Fruit fly (Drosophila melanogaster) whole organism, wandering third instar larva: Measurements from ENCODE around the gene Kmn2.
A peak's percentile ranks its signal among the peaks of the same experiment; 100 is the strongest.
"Not testable (repeated sequence)": the region's sequence is repeated elsewhere in the genome, so short reads cannot be mapped to it uniquely, and the experiment has no call there.

Experiments
- Abd-B ChIP-seq: fragments of >200 bp; optimal IDR thresholded peaks from 2 replicates; lab custom pipeline; 2017; ENCODE audit warnings: missing biosample characterization, missing genetic modification characterization
- CG32264 ChIP-seq: fragments of 200-800 bp; sonication (Bioruptor generic); optimal IDR thresholded peaks from 2 replicates; lab custom pipeline; 2016; ENCODE audit warnings: missing biosample characterization, missing genetic modification characterization
- CG9705 ChIP-seq: fragments of 200-800 bp; sonication (Bioruptor generic); optimal IDR thresholded peaks from 2 replicates; lab custom pipeline; 2018; ENCODE audit warnings: missing biosample characterization, mild to moderate bottlenecking, missing genetic modification characterization
- CrebA ChIP-seq: fragments of 200-800 bp; sonication (Bioruptor generic); optimal IDR thresholded peaks from 2 replicates; lab custom pipeline; 2016; ENCODE audit warnings: missing biosample characterization, mild to moderate bottlenecking, missing genetic modification characterization, borderline replicate concordance
- Dfd ChIP-seq: fragments of >200 bp; optimal IDR thresholded peaks from 2 replicates; lab custom pipeline; 2017; ENCODE audit warnings: missing biosample characterization, missing genetic modification characterization
- Dif ChIP-seq: fragments of 200-275, 200-300 bp; sonication (Bioruptor generic); optimal IDR thresholded peaks from 2 replicates; lab custom pipeline; 2018; ENCODE audit warnings: missing biosample characterization, missing genetic modification characterization; ENCODE audit not compliant: partially characterized antibody
- GATAd ChIP-seq: sonication (Bioruptor generic); optimal IDR thresholded peaks from 2 replicates; lab custom pipeline; 2016; ENCODE audit warnings: missing biosample characterization, missing genetic modification characterization
- HLH106 ChIP-seq: fragments of 200-800 bp; optimal IDR thresholded peaks from 3 replicates; lab custom pipeline; 2019; ENCODE audit warnings: missing biosample characterization, mild to moderate bottlenecking, missing genetic modification characterization, moderate library complexity
- Hnf4 ChIP-seq: fragments of 200-800 bp; sonication (Bioruptor generic); optimal IDR thresholded peaks from 2 replicates; lab custom pipeline; 2016; ENCODE audit warnings: missing biosample characterization, mild to moderate bottlenecking, missing genetic modification characterization
- Hr78 ChIP-seq: fragments of >200 bp; optimal IDR thresholded peaks from 2 replicates; lab custom pipeline; 2017; ENCODE audit warnings: missing biosample characterization, missing genetic modification characterization
- Hr83 ChIP-seq: fragments of 200-300 bp; sonication (Bioruptor generic); optimal IDR thresholded peaks from 2 replicates; lab custom pipeline; 2016; ENCODE audit warnings: missing biosample characterization, mild to moderate bottlenecking, missing genetic modification characterization, moderate library complexity; ENCODE audit not compliant: poor library complexity, severe bottlenecking
- Jra ChIP-seq: sonication (Bioruptor generic); optimal IDR thresholded peaks from 2 replicates; lab custom pipeline; 2016; ENCODE audit warnings: missing biosample characterization, missing genetic modification characterization
- Mio ChIP-seq: sonication (Bioruptor generic); optimal IDR thresholded peaks from 2 replicates; lab custom pipeline; 2016; ENCODE audit warnings: missing biosample characterization, missing genetic modification characterization
- Myc ChIP-seq: fragments of >200 bp; optimal IDR thresholded peaks from 2 replicates; lab custom pipeline; 2017
- N ChIP-seq: fragments of >200 bp; optimal IDR thresholded peaks from 2 replicates; lab custom pipeline; 2018; ENCODE audit warnings: missing biosample characterization, missing external identifiers, missing genetic modification characterization
- OdsH ChIP-seq: fragments of 200-800 bp; sonication (Bioruptor generic); optimal IDR thresholded peaks from 2 replicates; lab custom pipeline; 2016; ENCODE audit warnings: missing biosample characterization, mild to moderate bottlenecking, missing genetic modification characterization
- Rel ChIP-seq, 2 experiments: fragments of 200-800 bp; sonication (Bioruptor generic) in 1 of 2; optimal IDR thresholded peaks; 2 replicates in 1 of 2; 3 replicates in 1 of 2; lab custom pipeline; 2016 to 2019; ENCODE audit warnings: mild to moderate bottlenecking in 2 of 2, missing biosample characterization in 2 of 2, missing genetic modification characterization in 2 of 2, moderate library complexity in 1 of 2
- Sp1 ChIP-seq: fragments of 200-800 bp; sonication (Bioruptor generic); optimal IDR thresholded peaks from 3 replicates; lab custom pipeline; 2019; ENCODE audit warnings: missing biosample characterization, mild to moderate bottlenecking, missing genetic modification characterization, moderate library complexity
- Vsx2 ChIP-seq: fragments of 200-300, 225-300 bp; sonication (Bioruptor generic); optimal IDR thresholded peaks from 2 replicates; lab custom pipeline; 2018; ENCODE audit warnings: missing biosample characterization, missing genetic modification characterization; ENCODE audit not compliant: partially characterized antibody
- br ChIP-seq: fragments of 200-800 bp; sonication (Bioruptor generic); optimal IDR thresholded peaks from 2 replicates; lab custom pipeline; 2016; ENCODE audit warnings: missing biosample characterization, missing genetic modification characterization
- brk ChIP-seq: fragments of 200-800 bp; sonication (Bioruptor generic); optimal IDR thresholded peaks from 2 replicates; lab custom pipeline; 2016; ENCODE audit warnings: missing biosample characterization, mild to moderate bottlenecking, missing genetic modification characterization
- dl ChIP-seq, 2 experiments: fragments of 175-275, 200-275 bp in 1 of 2; fragments of 200-275 bp in 1 of 2; sonication (Bioruptor generic); optimal IDR thresholded peaks; lab custom pipeline; 2018; ENCODE audit warnings: mild to moderate bottlenecking in 2 of 2, missing biosample characterization in 2 of 2, missing genetic modification characterization in 2 of 2, moderate library complexity in 2 of 2; ENCODE audit not compliant: partially characterized antibody in 2 of 2, insufficient read depth in 1 of 2
- dmrt93B ChIP-seq: fragments of 200-800 bp; sonication (Bioruptor generic); optimal IDR thresholded peaks from 2 replicates; lab custom pipeline; 2018; ENCODE audit warnings: missing biosample characterization, mild to moderate bottlenecking, missing genetic modification characterization
- dsf ChIP-seq: sonication (Bioruptor generic); optimal IDR thresholded peaks from 2 replicates; lab custom pipeline; 2016; ENCODE audit warnings: missing biosample characterization, missing genetic modification characterization, borderline replicate concordance
- ey ChIP-seq: fragments of 200-800 bp; sonication (Bioruptor generic); optimal IDR thresholded peaks from 2 replicates; lab custom pipeline; 2016; ENCODE audit warnings: missing biosample characterization, missing genetic modification characterization
- foxo ChIP-seq, 2 experiments: fragments of 200-800 bp; sonication (Bioruptor generic); optimal IDR thresholded peaks; 2 replicates in 1 of 2; 3 replicates in 1 of 2; lab custom pipeline; 2016 to 2017; ENCODE audit warnings: missing biosample characterization in 2 of 2, missing genetic modification characterization in 2 of 2
- fru ChIP-seq: fragments of 200-800 bp; sonication (Bioruptor generic); optimal IDR thresholded peaks from 3 replicates; lab custom pipeline; 2016; ENCODE audit warnings: missing biosample characterization, mild to moderate bottlenecking, missing genetic modification characterization
- h ChIP-seq: fragments of 200-800 bp; sonication (Bioruptor generic); optimal IDR thresholded peaks from 3 replicates; lab custom pipeline; 2016; ENCODE audit warnings: missing biosample characterization, mild to moderate bottlenecking, missing genetic modification characterization
- jim ChIP-seq: fragments of 175-275, 200-325 bp; sonication (Bioruptor generic); optimal IDR thresholded peaks from 2 replicates; lab custom pipeline; 2016; ENCODE audit warnings: missing biosample characterization, mild to moderate bottlenecking, missing genetic modification characterization
- lola ChIP-seq: fragments of >200 bp; optimal IDR thresholded peaks from 2 replicates; lab custom pipeline; 2017; ENCODE audit warnings: missing biosample characterization, missing genetic modification characterization
- pan ChIP-seq: fragments of >200 bp; optimal IDR thresholded peaks from 2 replicates; lab custom pipeline; 2017
- psq ChIP-seq: fragments of 200-800 bp; sonication (Bioruptor generic); optimal IDR thresholded peaks from 3 replicates; lab custom pipeline; 2017; ENCODE audit warnings: missing biosample characterization, mild to moderate bottlenecking, missing genetic modification characterization, moderate library complexity
- rgr ChIP-seq: fragments of 200-800 bp; sonication (Bioruptor generic); optimal IDR thresholded peaks from 3 replicates; lab custom pipeline; 2016; ENCODE audit warnings: missing biosample characterization, mild to moderate bottlenecking, missing genetic modification characterization
- sage ChIP-seq: fragments of 200-800 bp; sonication (Bioruptor generic); optimal IDR thresholded peaks from 2 replicates; lab custom pipeline; 2016; ENCODE audit warnings: missing biosample characterization, mild to moderate bottlenecking, missing genetic modification characterization
- sv ChIP-seq: fragments of 200-800 bp; sonication (Bioruptor generic); optimal IDR thresholded peaks from 3 replicates; lab custom pipeline; 2016; ENCODE audit warnings: missing biosample characterization, missing genetic modification characterization
- tai ChIP-seq: sonication (Bioruptor generic); optimal IDR thresholded peaks from 2 replicates; lab custom pipeline; 2016; ENCODE audit warnings: missing biosample characterization, missing genetic modification characterization
- usp ChIP-seq: fragments of >200 bp; optimal IDR thresholded peaks from 2 replicates; lab custom pipeline; 2017; ENCODE audit warnings: missing biosample characterization, missing genetic modification characterization
- woc ChIP-seq: sonication (Bioruptor generic); optimal IDR thresholded peaks from 2 replicates; lab custom pipeline; 2016; ENCODE audit warnings: missing biosample characterization, mild to moderate bottlenecking, missing genetic modification characterization

Gene Kmn2

dm6 chr3R:8001074-8001669 is at the start of gene Kmn2, which contains the start of gene CG2698:
Kmn2 (minus strand) TSS chr3R:8001309.
CG2698 (plus strand) TSS chr3R:8001562.
- TF ChIP-seq Vsx2 (GFP tag; lab: Kevin White, UChicago) (no peak), brk (GFP tag; lab: Kevin White, UChicago) (peak; percentile 96), N (no peak), fru (GFP tag; lab: Kevin White, UChicago) (peak; percentile 94), CG32264 (GFP tag; lab: Kevin White, UChicago) (peak; percentile 77), h (peak; percentile 96), lola (GFP tag; lab: Kevin White, UChicago) (no peak), Jra (GFP tag; lab: Kevin White, UChicago) (peak; percentile 92), rgr (GFP tag; lab: Kevin White, UChicago) (peak; percentile 97), Hr78 (no peak), CrebA (GFP tag; lab: Kevin White, UChicago) (no peak), Mio (GFP tag; lab: Kevin White, UChicago) (peak; percentile 58), Abd-B (GFP tag; lab: Kevin White, UChicago) (no peak), br (GFP tag; lab: Kevin White, UChicago) (peak; percentile 93), usp (GFP tag; lab: Kevin White, UChicago) (no peak), GATAd (GFP tag; lab: Kevin White, UChicago) (peak; percentile 69), Myc (lab: Kevin White, UChicago) (peak; percentile 64), OdsH (GFP tag; lab: Kevin White, UChicago) (peak; percentile 97), Rel (GFP tag; optimal IDR thresholded peaks at IDR 0.05; lab: Kevin White, UChicago) (no peak), Rel (tag; optimal IDR thresholded peaks at IDR 0.05; lab: Kevin White, UChicago) (peak; percentile 83), ey (GFP tag; lab: Kevin White, UChicago) (peak; percentile 93), Dfd (no peak), tai (GFP tag; lab: Kevin White, UChicago) (no peak), HLH106 (tag; lab: Kevin White, UChicago) (peak; percentile 97), foxo (GFP tag; optimal IDR thresholded peaks at IDR 0.05; lab: Kevin White, UChicago) (peak in 1 of 2 experiments; percentile 97), jim (GFP tag; lab: Kevin White, UChicago) (no peak), pan (lab: Kevin White, UChicago) (no peak), dsf (GFP tag; lab: Kevin White, UChicago) (peak; percentile 91), Hr83 (GFP tag; lab: Kevin White, UChicago) (peak; percentile 65), sage (GFP tag; lab: Kevin White, UChicago) (peak; percentile 95), Hnf4 (GFP tag; lab: Kevin White, UChicago) (peak; percentile 95), Dif (GFP tag; lab: Kevin White, UChicago) (no peak), woc (peak; percentile 93), sv (GFP tag; lab: Kevin White, UChicago) (peak; percentile 92), Sp1 (GFP tag; lab: Kevin White, UChicago) (peak; percentile 96), psq (peak; percentile 95), CG9705 (GFP tag; lab: Kevin White, UChicago) (peak; percentile 90), dl (GFP tag; optimal IDR thresholded peaks at IDR 0.05; lab: Kevin White, UChicago; ENCODE audit: insufficient read depth in 1 of 2, partially characterized antibody in 2 of 2) (no peak), dmrt93B (GFP tag; lab: Kevin White, UChicago) (peak; percentile 97)
- TF ChIP-seq, all 38 proteins: peak for 25

DNA sequence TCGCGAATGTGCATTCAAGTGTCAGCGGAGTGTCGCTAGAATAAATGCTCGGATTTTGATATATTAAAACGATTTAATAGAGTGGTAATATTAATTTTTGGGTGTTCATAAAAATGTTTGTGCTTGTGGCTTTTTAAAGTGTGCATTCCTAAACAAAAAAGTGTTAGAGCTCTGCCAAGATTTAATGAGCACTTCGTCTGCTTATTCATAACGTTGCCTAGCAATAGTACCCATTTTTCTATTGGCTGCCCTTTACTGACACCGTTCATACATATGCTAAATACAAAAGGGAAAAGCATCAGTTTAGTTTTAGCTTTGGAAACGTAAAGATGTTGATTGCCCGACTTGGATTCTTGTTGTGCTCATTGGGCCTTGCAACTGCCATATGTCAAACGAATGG is 48.3 kb upstream of the Kmn2 start, which contains the start of gene CG43061:
Gene CG43061 (plus strand): TSS at position 301 of the 400 bp plus-strand sequence.
- TF ChIP-seq Mio (GFP tag; lab: Kevin White, UChicago); Myc (lab: Kevin White, UChicago); OdsH (GFP tag; lab: Kevin White, UChicago): not testable (repeated sequence)
- TF ChIP-seq, all 38 proteins: peak for 0; not testable (repeated sequence) for 38
